Worm (Caenorhabditis elegans) whole organism, L2 larva: ENCODE measurements around the gene Y82E9BR.6.

Experiments used
- ama-1 ChIP-seq: fragments of 150-350 bp; optimal IDR thresholded peaks from 2 replicates; lab custom pipeline; 2018; ENCODE audit warnings: inconsistent platforms
- elt-3 ChIP-seq: sonication (generic microtip); optimal IDR thresholded peaks from 2 replicates; lab custom pipeline; 2017; ENCODE audit warnings: missing biosample characterization, missing genetic modification characterization
- nhr-21 ChIP-seq: fragments of 150-350 bp; optimal IDR thresholded peaks from 2 replicates; lab custom pipeline; 2014; ENCODE audit warnings: missing biosample characterization, missing genetic modification characterization
- nhr-23 ChIP-seq: fragments of 150-350 bp; optimal IDR thresholded peaks from 2 replicates; lab custom pipeline; 2014; ENCODE audit warnings: missing biosample characterization, missing genetic modification reagents, missing genetic modification characterization
- sem-4 ChIP-seq: fragments of 150-350 bp; optimal IDR thresholded peaks from 2 replicates; lab custom pipeline; 2014; ENCODE audit warnings: missing biosample characterization, missing genetic modification reagents, missing genetic modification characterization
- zag-1 ChIP-seq: fragments of 150-350 bp; optimal IDR thresholded peaks from 2 replicates; lab custom pipeline; 2014; ENCODE audit warnings: missing biosample characterization, missing genetic modification characterization

ce11 chrIII:1429920-1430437 is 49.0 kb downstream of the Y82E9BR.6 start:
- TF ChIP-seq nhr-23 (tag; lab: Kevin White, UChicago) (no peak), zag-1 (tag; lab: Kevin White, UChicago) (no peak), nhr-21 (tag; lab: Kevin White, UChicago) (no peak), ama-1 (lab: Kevin White, UChicago) (no peak), elt-3 (tag; lab: Kevin White, UChicago) (no peak), sem-4 (tag; lab: Kevin White, UChicago) (no peak)
